Fruit fly (Drosophila melanogaster) whole organism, embryonic: ENCODE results near the gene Lcp65Ac.

Experiments
- CG14667 ChIP-seq: fragments of 200-800 bp; sonication (Bioruptor generic); IDR thresholded peaks from 2 replicates; pipeline ENCODE4 v1.3.6; 2022; ENCODE audit warnings: missing biosample characterization, missing genetic modification characterization
- CG32532 ChIP-seq: fragments of 200-800 bp; sonication (Bioruptor generic); IDR thresholded peaks from 2 replicates; pipeline ENCODE4 v1.3.6; 2022; ENCODE audit warnings: missing biosample characterization, missing genetic modification characterization

- TF ChIP-seq CG14667 (GFP tag; lab: Robert Waterston, UW) (peak; percentile 77), CG32532 (GFP tag; lab: Robert Waterston, UW) (peak; percentile 97)
Measured at dm6 chr3L:6184884-6185438, 40.3 kb downstream of the Lcp65Ac start, which contains the start of the genes D19B and CG43293.
